Fruit fly (Drosophila melanogaster) whole organism, prepupa: Measurements from ENCODE around the gene CG45603.

Experiments
- CG10631 ChIP-seq: fragments of 200-800 bp; sonication (Bioruptor generic); optimal IDR thresholded peaks from 2 replicates; lab custom pipeline; 2016; ENCODE audit warnings: missing biosample characterization, missing genetic modification characterization
- CG10669 ChIP-seq: fragments of 200-800 bp; sonication (Bioruptor generic); optimal IDR thresholded peaks from 3 replicates; lab custom pipeline; 2018; ENCODE audit warnings: missing biosample characterization, mild to moderate bottlenecking, missing genetic modification characterization, moderate library complexity
- CG11762 ChIP-seq: fragments of 200-800 bp; sonication (Bioruptor generic); optimal IDR thresholded peaks from 3 replicates; lab custom pipeline; 2016; ENCODE audit warnings: missing biosample characterization, missing genetic modification characterization; ENCODE audit not compliant: insufficient read depth
- CG1621 ChIP-seq: fragments of 200-800 bp; sonication (Bioruptor generic); optimal IDR thresholded peaks from 3 replicates; lab custom pipeline; 2018; ENCODE audit warnings: missing biosample characterization, mild to moderate bottlenecking, missing genetic modification characterization
- CG16779 ChIP-seq: fragments of 200-800 bp; sonication (Bioruptor generic); optimal IDR thresholded peaks from 3 replicates; lab custom pipeline; 2017; ENCODE audit warnings: missing biosample characterization, mild to moderate bottlenecking, missing genetic modification characterization
- CG3032 ChIP-seq: fragments of 200-800 bp; optimal IDR thresholded peaks from 2 replicates; lab custom pipeline; 2019; ENCODE audit warnings: missing biosample characterization, mild to moderate bottlenecking, missing genetic modification characterization, moderate library complexity
- CG31627 ChIP-seq: fragments of 200-800 bp; sonication (Bioruptor generic); optimal IDR thresholded peaks from 3 replicates; lab custom pipeline; 2016; ENCODE audit warnings: missing biosample characterization, missing genetic modification characterization
- CG32006 ChIP-seq: fragments of 200-800 bp; sonication (Bioruptor generic); optimal IDR thresholded peaks from 3 replicates; lab custom pipeline; 2017; ENCODE audit warnings: missing biosample characterization, mild to moderate bottlenecking, missing genetic modification characterization
- CG34406 ChIP-seq: fragments of 200-800 bp; sonication (Bioruptor generic); optimal IDR thresholded peaks from 3 replicates; lab custom pipeline; 2016; ENCODE audit warnings: missing biosample characterization, missing genetic modification characterization
- CG3919 ChIP-seq: fragments of 200-800 bp; sonication (Bioruptor generic); optimal IDR thresholded peaks from 3 replicates; lab custom pipeline; 2016; ENCODE audit warnings: missing biosample characterization, missing genetic modification characterization
- CG4318 ChIP-seq: fragments of 200-800 bp; sonication (Bioruptor generic); optimal IDR thresholded peaks from 3 replicates; lab custom pipeline; 2017; ENCODE audit warnings: missing biosample characterization, mild to moderate bottlenecking, missing genetic modification characterization
- CG6163 ChIP-seq: fragments of 200-800 bp; sonication (Bioruptor generic); IDR thresholded peaks from 3 replicates; pipeline ENCODE4 v1.3.6; 2022; ENCODE audit warnings: missing biosample characterization, missing genetic modification characterization
- CG6792 ChIP-seq: fragments of 200-800 bp; sonication (Bioruptor generic); optimal IDR thresholded peaks from 3 replicates; lab custom pipeline; 2016; ENCODE audit warnings: missing biosample characterization, missing genetic modification characterization
- CG6854 ChIP-seq: fragments of 200-800 bp; sonication (Bioruptor generic); optimal IDR thresholded peaks from 2 replicates; lab custom pipeline; 2017; ENCODE audit warnings: missing biosample characterization, mild to moderate bottlenecking, missing genetic modification characterization
- CG7368 ChIP-seq: fragments of 200-800 bp; sonication (Bioruptor generic); optimal IDR thresholded peaks from 3 replicates; lab custom pipeline; 2016; ENCODE audit warnings: missing biosample characterization, missing genetic modification characterization
- CG8119 ChIP-seq: fragments of 200-800 bp; sonication (Bioruptor generic); IDR thresholded peaks from 3 replicates; pipeline ENCODE4 v1.3.6; 2022; ENCODE audit warnings: missing biosample characterization, missing genetic modification characterization
- CG8319 ChIP-seq: fragments of 200-800 bp; sonication (Bioruptor generic); optimal IDR thresholded peaks from 3 replicates; lab custom pipeline; 2016; ENCODE audit warnings: missing biosample characterization, missing genetic modification characterization
- CG8632 ChIP-seq: fragments of 200-800 bp; sonication (Bioruptor generic); optimal IDR thresholded peaks from 3 replicates; lab custom pipeline; 2016; ENCODE audit warnings: missing biosample characterization, missing genetic modification characterization
- Eip75B ChIP-seq: fragments of 200-800 bp; sonication (Bioruptor generic); optimal IDR thresholded peaks from 3 replicates; lab custom pipeline; 2016; ENCODE audit warnings: missing biosample characterization, missing genetic modification characterization
- Eip78C ChIP-seq: fragments of 200-800 bp; sonication (Bioruptor generic); peaks from one replicate; lab custom pipeline; 2016; ENCODE audit warnings: missing biosample characterization, missing genetic modification characterization
- Ets21C ChIP-seq: fragments of 200-800 bp; sonication (Bioruptor generic); optimal IDR thresholded peaks from 3 replicates; lab custom pipeline; 2016; ENCODE audit warnings: missing biosample characterization, missing genetic modification characterization
- Ets96B ChIP-seq: fragments of 200-800 bp; optimal IDR thresholded peaks from 2 replicates; lab custom pipeline; 2019; ENCODE audit warnings: missing biosample characterization, mild to moderate bottlenecking, missing genetic modification characterization, moderate library complexity
- Gug ChIP-seq: fragments of 200-800 bp; sonication (Bioruptor generic); IDR thresholded peaks from 2 replicates; pipeline ENCODE4 v1.3.6; 2022; ENCODE audit warnings: missing biosample characterization, missing genetic modification characterization
- Hr39 ChIP-seq: fragments of 200-800 bp; sonication (Bioruptor generic); optimal IDR thresholded peaks from 2 replicates; lab custom pipeline; 2016; ENCODE audit warnings: missing biosample characterization, missing genetic modification characterization
- Hr4 ChIP-seq: fragments of 200-800 bp; sonication (Bioruptor generic); optimal IDR thresholded peaks from 3 replicates; lab custom pipeline; 2016; ENCODE audit warnings: missing biosample characterization, missing genetic modification characterization
- Met ChIP-seq: fragments of 200-800 bp; sonication (Bioruptor generic); optimal IDR thresholded peaks from 3 replicates; lab custom pipeline; 2016; ENCODE audit warnings: missing biosample characterization, missing genetic modification characterization
- OdsH ChIP-seq: fragments of 200-800 bp; sonication (Bioruptor generic); optimal IDR thresholded peaks from 3 replicates; lab custom pipeline; 2016; ENCODE audit warnings: missing biosample characterization, missing genetic modification characterization
- Smox ChIP-seq: fragments of 200-800 bp; sonication (Bioruptor generic); optimal IDR thresholded peaks from 3 replicates; lab custom pipeline; 2016; ENCODE audit warnings: missing biosample characterization, missing genetic modification characterization
- Sox102F ChIP-seq: fragments of 200-800 bp; sonication (Bioruptor generic); optimal IDR thresholded peaks from 2 replicates; lab custom pipeline; 2016; ENCODE audit warnings: missing biosample characterization, mild to moderate bottlenecking, missing genetic modification characterization
- achi ChIP-seq: fragments of 200-800 bp; sonication (Bioruptor generic); optimal IDR thresholded peaks from 3 replicates; lab custom pipeline; 2016; ENCODE audit warnings: missing biosample characterization, missing genetic modification characterization
- acj6 ChIP-seq: fragments of 200-800 bp; sonication (Bioruptor generic); optimal IDR thresholded peaks from 3 replicates; lab custom pipeline; 2016; ENCODE audit warnings: missing biosample characterization, missing genetic modification characterization
- cyc ChIP-seq: fragments of 200-800 bp; sonication (Bioruptor generic); optimal IDR thresholded peaks from 3 replicates; lab custom pipeline; 2016; ENCODE audit warnings: missing biosample characterization, missing genetic modification characterization
- dsx ChIP-seq: fragments of 200-800 bp; optimal IDR thresholded peaks from 3 replicates; lab custom pipeline; 2019; ENCODE audit warnings: missing biosample characterization, mild to moderate bottlenecking, missing genetic modification characterization, moderate library complexity; ENCODE audit not compliant: poor library complexity, severe bottlenecking
- eg ChIP-seq: fragments of 200-800 bp; sonication (Bioruptor generic); IDR thresholded peaks from 3 replicates; pipeline ENCODE4 v1.3.6; 2022; ENCODE audit warnings: missing biosample characterization, missing genetic modification characterization
- esn ChIP-seq: fragments of 200-800 bp; sonication (Bioruptor generic); optimal IDR thresholded peaks from 2 replicates; lab custom pipeline; 2016; ENCODE audit warnings: missing biosample characterization, mild to moderate bottlenecking, missing genetic modification characterization, moderate library complexity
- fd59A ChIP-seq: fragments of 200-800 bp; sonication (Bioruptor generic); optimal IDR thresholded peaks from 2 replicates; lab custom pipeline; 2017; ENCODE audit warnings: missing biosample characterization, mild to moderate bottlenecking, missing genetic modification characterization, missing genetic modification reagents
- fkh ChIP-seq: fragments of 200-800 bp; sonication (Bioruptor generic); optimal IDR thresholded peaks from 3 replicates; lab custom pipeline; 2017; ENCODE audit warnings: missing biosample characterization, mild to moderate bottlenecking, missing genetic modification characterization, moderate library complexity
- lz ChIP-seq: fragments of 200-800 bp; sonication (Bioruptor generic); optimal IDR thresholded peaks from 3 replicates; lab custom pipeline; 2016; ENCODE audit warnings: missing biosample characterization, missing genetic modification characterization
- pdm3 ChIP-seq: fragments of 200-800 bp; sonication (Bioruptor generic); optimal IDR thresholded peaks from 3 replicates; lab custom pipeline; 2016; ENCODE audit warnings: missing biosample characterization, missing genetic modification characterization
- salr ChIP-seq, 2 experiments: fragments of 200-800 bp; sonication (Bioruptor generic); optimal IDR thresholded peaks; 3 replicates each; lab custom pipeline; 2016 to 2018; ENCODE audit warnings: missing biosample characterization in 2 of 2, missing genetic modification characterization in 2 of 2, mild to moderate bottlenecking in 1 of 2
- spab ChIP-seq: fragments of 200-800 bp; sonication (Bioruptor generic); optimal IDR thresholded peaks from 2 replicates; lab custom pipeline; 2017; ENCODE audit warnings: missing biosample characterization, mild to moderate bottlenecking, missing genetic modification characterization, missing genetic modification reagents
- ss ChIP-seq, 2 experiments: fragments of 200-800 bp; sonication (Bioruptor generic); optimal IDR thresholded peaks; 2 replicates in 1 of 2; 3 replicates in 1 of 2; lab custom pipeline; 2017 to 2018; ENCODE audit warnings: mild to moderate bottlenecking in 2 of 2, missing biosample characterization in 2 of 2, missing genetic modification characterization in 2 of 2, moderate library complexity in 1 of 2
- svp ChIP-seq: fragments of 200-800 bp; sonication (Bioruptor generic); peaks from one replicate; lab custom pipeline; 2016; ENCODE audit warnings: missing biosample characterization, missing genetic modification characterization
- topi ChIP-seq: fragments of 200-800 bp; sonication (Bioruptor generic); optimal IDR thresholded peaks from 3 replicates; lab custom pipeline; 2016; ENCODE audit warnings: missing biosample characterization, missing genetic modification characterization
- vri ChIP-seq: fragments of 200-800 bp; sonication (Bioruptor generic); optimal IDR thresholded peaks from 3 replicates; lab custom pipeline; 2016; ENCODE audit warnings: missing biosample characterization, mild to moderate bottlenecking, missing genetic modification characterization

The CG45603 gene

DNA sequence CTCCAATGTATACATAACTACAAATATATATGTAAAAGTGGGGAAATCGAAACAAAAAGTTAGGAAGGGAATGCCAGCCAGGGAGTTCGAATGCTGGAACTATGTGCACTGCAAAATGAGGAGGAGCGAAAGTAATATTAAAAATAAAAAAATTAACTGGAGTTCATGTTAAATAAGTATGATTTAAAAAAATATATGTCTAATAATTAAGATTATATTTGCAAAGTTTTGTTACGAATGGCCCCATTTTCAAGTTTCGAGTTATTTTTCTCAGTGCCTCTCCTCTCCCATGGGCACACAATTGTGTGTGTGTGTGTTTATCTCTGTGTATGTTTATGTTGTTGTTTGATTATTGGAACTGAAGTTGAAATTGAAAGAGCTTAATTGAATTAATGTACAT, 32.1 kb upstream of the CG45603 start (continued):
- TF ChIP-seq CG8632 (GFP tag; lab: Kevin White, UChicago), result no peak
- TF ChIP-seq CG10669 (GFP tag; lab: Kevin White, UChicago), result peak; percentile 22
- no peak for TF ChIP-seq CG16779

DNA sequence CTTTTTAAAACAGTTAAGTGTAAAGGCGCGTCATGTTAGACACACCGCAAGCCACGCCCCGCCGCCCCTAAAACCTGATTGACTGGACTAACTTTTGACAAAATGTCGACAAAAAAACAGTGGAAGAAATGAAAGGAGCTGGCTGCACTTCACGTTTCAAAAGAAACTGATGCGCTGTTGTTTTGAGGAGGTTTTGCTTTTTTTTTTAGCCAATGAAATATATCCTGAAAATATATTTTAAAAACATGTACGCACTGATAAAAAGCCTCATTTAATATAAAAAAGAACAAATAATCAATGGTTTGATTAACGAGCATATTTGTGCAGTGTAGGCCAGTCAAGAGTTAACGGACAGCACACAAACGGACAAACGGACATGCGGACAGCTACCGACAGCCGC, 28.8 kb upstream of the CG45603 start:
- no peak for TF ChIP-seq Ets96B
- no peak for TF ChIP-seq CG1621 (tag; lab: Kevin White, UChicago)
- peak; percentile 15 for TF ChIP-seq CG6792 (GFP tag; lab: Kevin White, UChicago)
- TF ChIP-seq CG3032 (tag; lab: Kevin White, UChicago), result no peak
- TF ChIP-seq CG10631 (GFP tag; lab: Kevin White, UChicago), result no peak
- TF ChIP-seq spab (GFP tag; lab: Kevin White, UChicago), result no peak
- TF ChIP-seq Met, result peak; percentile 30
- TF ChIP-seq CG34406 (GFP tag; lab: Kevin White, UChicago), result no peak
- no peak for TF ChIP-seq ss (GFP tag; optimal IDR thresholded peaks at IDR 0.05; lab: Kevin White, UChicago)
- peak; percentile 42 for TF ChIP-seq Smox (GFP tag; lab: Kevin White, UChicago)
- peak; percentile 47 for TF ChIP-seq lz (GFP tag; lab: Kevin White, UChicago)
- peak; percentile 54 for TF ChIP-seq esn (GFP tag; lab: Kevin White, UChicago)
- no peak for TF ChIP-seq fd59A (GFP tag; lab: Kevin White, UChicago)
- peak; percentile 39 for TF ChIP-seq CG31627 (GFP tag; lab: Kevin White, UChicago)
- peak; percentile 45 for TF ChIP-seq cyc (GFP tag; lab: Kevin White, UChicago)
- TF ChIP-seq svp (GFP tag; lab: Kevin White, UChicago), result peak; percentile 79
- TF ChIP-seq eg (GFP tag; lab: Robert Waterston, UW), result no peak
- TF ChIP-seq pdm3 (GFP tag; lab: Kevin White, UChicago), result no peak
- no peak for TF ChIP-seq Hr4 (GFP tag; lab: Kevin White, UChicago)
- TF ChIP-seq vri (GFP tag; lab: Kevin White, UChicago), result peak; percentile 8
- peak; percentile 80 for TF ChIP-seq Eip78C (GFP tag; lab: Kevin White, UChicago)
- TF ChIP-seq achi (GFP tag; lab: Kevin White, UChicago), result no peak
- no peak for TF ChIP-seq Gug
- no peak for TF ChIP-seq CG4318 (GFP tag; lab: Kevin White, UChicago)
- peak; percentile 51 for TF ChIP-seq topi
- TF ChIP-seq fkh, result no peak
- TF ChIP-seq salr (GFP tag; optimal IDR thresholded peaks at IDR 0.05; lab: Kevin White, UChicago), result no peak
- TF ChIP-seq acj6 (GFP tag; lab: Kevin White, UChicago), result peak; percentile 7
- TF ChIP-seq CG8119 (GFP tag; lab: Robert Waterston, UW), result no peak
- TF ChIP-seq CG11762, result peak; percentile 2
- peak; percentile 0 for TF ChIP-seq CG7368
- no peak for TF ChIP-seq dsx (GFP tag; lab: Kevin White, UChicago)
- no peak for TF ChIP-seq CG6854
- peak; percentile 2 for TF ChIP-seq CG3919 (GFP tag; lab: Kevin White, UChicago)
- no peak for TF ChIP-seq Eip75B (GFP tag; lab: Kevin White, UChicago)
- no peak for TF ChIP-seq CG8632 (GFP tag; lab: Kevin White, UChicago)
- TF ChIP-seq Ets21C (GFP tag; lab: Kevin White, UChicago), result peak; percentile 43
- TF ChIP-seq Hr39 (GFP tag; lab: Kevin White, UChicago), result peak; percentile 48
- TF ChIP-seq CG6163 (GFP tag; lab: Robert Waterston, UW), result no peak
- no peak for TF ChIP-seq CG32006
- peak; percentile 44 for TF ChIP-seq Sox102F (GFP tag; lab: Kevin White, UChicago)
- no peak for TF ChIP-seq CG8319
- TF ChIP-seq OdsH (GFP tag; lab: Kevin White, UChicago), result peak; percentile 14
